Worm (Caenorhabditis elegans): ENCODE data around the gene hadb-1.

The hadb-1 gene

ce11 chrIII:8653875-8654386 is 34.4 kb downstream of the hadb-1 start, which contains the start of gene F22B7.9 (continued):
- TF ChIP-seq zag-1 (tag; optimal IDR thresholded peaks at IDR 0.05) (no peak), mdl-1 (tag; optimal IDR thresholded peaks at IDR 0.05) (peak in 1 of 2 experiments; percentile 53), nhr-19 (GFP tag; conservative IDR thresholded peaks at IDR 0.05) (peak; percentile 42), ztf-4 (tag; optimal IDR thresholded peaks at IDR 0.05) (no peak), lin-15B (tag; optimal IDR thresholded peaks at IDR 0.05) (no peak), vab-15 (tag; optimal IDR thresholded peaks at IDR 0.05) (no peak), lin-14 (GFP tag; optimal IDR thresholded peaks at IDR 0.05) (peak; percentile 26), fkh-8 (tag; optimal IDR thresholded peaks at IDR 0.05) (no peak), nhr-76 (tag; optimal IDR thresholded peaks at IDR 0.05) (no peak), ceh-88 (GFP tag; IDR thresholded peaks at IDR 0.05) (0 out of 2 replicates have a peak, but pooled peaks have one; percentile 12), aha-1 (tag; optimal IDR thresholded peaks at IDR 0.05) (no peak), blmp-1 (tag; optimal IDR thresholded peaks at IDR 0.05) (no peak), tlp-1 (tag; optimal IDR thresholded peaks at IDR 0.05) (no peak), fkh-10 (GFP tag; optimal IDR thresholded peaks at IDR 0.05) (no peak), fos-1 (tag; optimal IDR thresholded peaks at IDR 0.05) (no peak), nhr-84 (tag; optimal IDR thresholded peaks at IDR 0.05) (no peak), unc-62 (GFP tag; optimal IDR thresholded peaks at IDR 0.05) (no peak), snu-23 (GFP tag; optimal IDR thresholded peaks at IDR 0.05) (peak; percentile 35), egl-13 (tag; optimal IDR thresholded peaks at IDR 0.05) (no peak), unc-130 (tag; optimal IDR thresholded peaks at IDR 0.05) (no peak), nhr-47 (tag; optimal IDR thresholded peaks at IDR 0.05) (peak; percentile 30), F16B12.6 (tag; optimal IDR thresholded peaks at IDR 0.05) (no peak), hlh-4 (tag; optimal IDR thresholded peaks at IDR 0.05) (no peak), unc-86 (tag; optimal IDR thresholded peaks at IDR 0.05) (no peak), egl-27 (tag; optimal IDR thresholded peaks at IDR 0.05) (no peak), lir-3 (tag; optimal IDR thresholded peaks at IDR 0.05; ENCODE audit: poor library complexity) (no peak), nhr-77 (tag; optimal IDR thresholded peaks at IDR 0.05) (peak; percentile 4), ztf-11 (tag; optimal IDR thresholded peaks at IDR 0.05) (no peak), nhr-237 (tag; optimal IDR thresholded peaks at IDR 0.05) (no peak), ceh-90 (tag; optimal IDR thresholded peaks at IDR 0.05) (no peak), nhr-85 (tag) (peak; percentile 81), sox-4 (tag; optimal IDR thresholded peaks at IDR 0.05) (no peak), unc-98 (GFP tag; IDR thresholded peaks at IDR 0.05) (no peak), C34B4.2 (tag; optimal IDR thresholded peaks at IDR 0.05) (no peak), ceh-63 (GFP tag; optimal IDR thresholded peaks at IDR 0.05) (no peak)

ce11 chrIII:8653457-8653856 is 34.8 kb downstream of the hadb-1 start:
- TF ChIP-seq pax-3 (tag; optimal IDR thresholded peaks at IDR 0.05) (no peak), tlp-1 (tag; optimal IDR thresholded peaks at IDR 0.05) (no peak), unc-98 (GFP tag; IDR thresholded peaks at IDR 0.05) (no peak), nhr-28 (tag; optimal IDR thresholded peaks at IDR 0.05) (no peak), nhr-84 (tag; optimal IDR thresholded peaks at IDR 0.05) (no peak), pag-3 (tag; optimal IDR thresholded peaks at IDR 0.05; ENCODE audit: borderline replicate concordance, insufficient read depth) (no peak), mdl-1 (tag; optimal IDR thresholded peaks at IDR 0.05) (no peak), elt-3 (tag; optimal IDR thresholded peaks at IDR 0.05) (no peak), fos-1 (tag; optimal IDR thresholded peaks at IDR 0.05) (no peak), fkh-4 (tag; optimal IDR thresholded peaks at IDR 0.05; ENCODE audit: borderline replicate concordance) (no peak)

- TF ChIP-seq dsc-1 (tag; optimal IDR thresholded peaks at IDR 0.05), result peak; percentile 39
- peak; percentile 80 for TF ChIP-seq nhr-85 (tag)
- TF ChIP-seq aly-2 (tag; optimal IDR thresholded peaks at IDR 0.05), result peak; percentile 2
- TF ChIP-seq sox-4 (tag; optimal IDR thresholded peaks at IDR 0.05), result no peak
- TF ChIP-seq fkh-10 (GFP tag; optimal IDR thresholded peaks at IDR 0.05), result no peak
- TF ChIP-seq Y116A8C.19 (tag; optimal IDR thresholded peaks at IDR 0.05; ENCODE audit: borderline replicate concordance), result no peak
- TF ChIP-seq nhr-71 (tag; optimal IDR thresholded peaks at IDR 0.05), result peak; percentile 54
- TF ChIP-seq egl-13 (tag; optimal IDR thresholded peaks at IDR 0.05), result no peak
- TF ChIP-seq unc-130 (tag; optimal IDR thresholded peaks at IDR 0.05), result no peak
- TF ChIP-seq swsn-7 (tag; optimal IDR thresholded peaks at IDR 0.05), result peak; percentile 31
- TF ChIP-seq efl-1 (optimal IDR thresholded peaks at IDR 0.05), result peak; percentile 14 to 38
- TF ChIP-seq efl-1 (GFP tag; optimal IDR thresholded peaks at IDR 0.05 in 1 of 2), result peak; percentile 7 to 8
- TF ChIP-seq lin-35 (GFP tag; optimal IDR thresholded peaks at IDR 0.05), result peak; percentile 27 to 62
- peak; percentile 46 for TF ChIP-seq snu-23 (GFP tag; optimal IDR thresholded peaks at IDR 0.05)
- TF ChIP-seq mdl-1 (tag; optimal IDR thresholded peaks at IDR 0.05), result peak in 1 of 2 experiments; percentile 4
- no peak for TF ChIP-seq irx-1 (tag; optimal IDR thresholded peaks at IDR 0.05)
- peak; percentile 23 to 45 for TF ChIP-seq lsy-2 (tag; optimal IDR thresholded peaks at IDR 0.05)
- TF ChIP-seq pqm-1 (tag; optimal IDR thresholded peaks at IDR 0.05), result no peak
These were observed 35.4 kb downstream of the hadb-1 start for ce11 chrIII:8652922-8653321.

Measured in whole organism, L1 larva.